Fruit fly (Drosophila melanogaster) whole organism, wandering third instar larva: ENCODE results near the gene Prosalpha4.

Source experiments
- Dfd ChIP-seq: fragments of >200 bp; optimal IDR thresholded peaks from 2 replicates; lab custom pipeline; 2017; ENCODE audit warnings: missing biosample characterization, missing genetic modification characterization
- Dif ChIP-seq: fragments of 200-275, 200-300 bp; sonication (Bioruptor generic); optimal IDR thresholded peaks from 2 replicates; lab custom pipeline; 2018; ENCODE audit warnings: missing biosample characterization, missing genetic modification characterization; ENCODE audit not compliant: partially characterized antibody
- Hr83 ChIP-seq: fragments of 200-300 bp; sonication (Bioruptor generic); optimal IDR thresholded peaks from 2 replicates; lab custom pipeline; 2016; ENCODE audit warnings: missing biosample characterization, mild to moderate bottlenecking, missing genetic modification characterization, moderate library complexity; ENCODE audit not compliant: poor library complexity, severe bottlenecking
- Jra ChIP-seq: sonication (Bioruptor generic); optimal IDR thresholded peaks from 2 replicates; lab custom pipeline; 2016; ENCODE audit warnings: missing biosample characterization, missing genetic modification characterization
- Mio ChIP-seq: sonication (Bioruptor generic); optimal IDR thresholded peaks from 2 replicates; lab custom pipeline; 2016; ENCODE audit warnings: missing biosample characterization, missing genetic modification characterization
- OdsH ChIP-seq: fragments of 200-800 bp; sonication (Bioruptor generic); optimal IDR thresholded peaks from 2 replicates; lab custom pipeline; 2016; ENCODE audit warnings: missing biosample characterization, mild to moderate bottlenecking, missing genetic modification characterization
- Vsx2 ChIP-seq: fragments of 200-300, 225-300 bp; sonication (Bioruptor generic); optimal IDR thresholded peaks from 2 replicates; lab custom pipeline; 2018; ENCODE audit warnings: missing biosample characterization, missing genetic modification characterization; ENCODE audit not compliant: partially characterized antibody
- fru ChIP-seq: fragments of 200-800 bp; sonication (Bioruptor generic); optimal IDR thresholded peaks from 3 replicates; lab custom pipeline; 2016; ENCODE audit warnings: missing biosample characterization, mild to moderate bottlenecking, missing genetic modification characterization
- h ChIP-seq: fragments of 200-800 bp; sonication (Bioruptor generic); optimal IDR thresholded peaks from 3 replicates; lab custom pipeline; 2016; ENCODE audit warnings: missing biosample characterization, mild to moderate bottlenecking, missing genetic modification characterization
- jim ChIP-seq: fragments of 175-275, 200-325 bp; sonication (Bioruptor generic); optimal IDR thresholded peaks from 2 replicates; lab custom pipeline; 2016; ENCODE audit warnings: missing biosample characterization, mild to moderate bottlenecking, missing genetic modification characterization
- psq ChIP-seq: fragments of 200-800 bp; sonication (Bioruptor generic); optimal IDR thresholded peaks from 3 replicates; lab custom pipeline; 2017; ENCODE audit warnings: missing biosample characterization, mild to moderate bottlenecking, missing genetic modification characterization, moderate library complexity
- sage ChIP-seq: fragments of 200-800 bp; sonication (Bioruptor generic); optimal IDR thresholded peaks from 2 replicates; lab custom pipeline; 2016; ENCODE audit warnings: missing biosample characterization, mild to moderate bottlenecking, missing genetic modification characterization
- usp ChIP-seq: fragments of >200 bp; optimal IDR thresholded peaks from 2 replicates; lab custom pipeline; 2017; ENCODE audit warnings: missing biosample characterization, missing genetic modification characterization

DNA sequence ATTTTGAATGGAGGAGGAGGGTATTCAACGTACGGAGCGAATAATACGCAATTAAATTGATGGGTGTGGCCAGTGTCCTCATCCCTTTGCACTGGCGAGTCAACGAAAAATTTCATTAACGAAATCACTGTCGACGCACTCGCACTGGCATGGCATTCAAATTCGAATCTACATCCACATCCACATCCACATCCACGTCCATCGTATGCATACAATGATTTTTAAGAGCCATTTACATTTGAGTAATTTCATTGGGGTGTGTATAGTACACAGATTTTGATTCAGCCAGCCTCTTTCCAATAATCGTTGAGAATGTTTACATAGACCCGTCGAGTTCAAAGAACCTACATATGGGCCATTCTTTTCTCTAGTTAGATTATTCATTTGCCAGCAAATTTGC, 32.1 kb upstream of the Prosalpha4 start:
- no peak for TF ChIP-seq Vsx2 (GFP tag; lab: Kevin White, UChicago)
- TF ChIP-seq fru = no peak
- no peak for TF ChIP-seq Jra
- no peak for TF ChIP-seq Mio (GFP tag; lab: Kevin White, UChicago)
- no peak for TF ChIP-seq OdsH (GFP tag; lab: Kevin White, UChicago)
- TF ChIP-seq h (GFP tag; lab: Kevin White, UChicago) = no peak
- no peak for TF ChIP-seq Dfd
- TF ChIP-seq sage (GFP tag; lab: Kevin White, UChicago) = no peak
- no peak for TF ChIP-seq usp (GFP tag; lab: Kevin White, UChicago)
- TF ChIP-seq Hr83 (GFP tag; lab: Kevin White, UChicago) = no peak
- TF ChIP-seq jim = no peak
- no peak for TF ChIP-seq psq (GFP tag; lab: Kevin White, UChicago)
- TF ChIP-seq Dif = no peak
